Fruit fly (Drosophila melanogaster) whole organism, adult: ENCODE measurements around the gene apn.

Experiments
- CG12768 ChIP-seq: fragments of 200-800 bp; sonication (Bioruptor generic); optimal IDR thresholded peaks from 2 replicates; lab custom pipeline; 2017; ENCODE audit warnings: missing biosample characterization, missing genetic modification characterization, mild to moderate bottlenecking, moderate library complexity, missing genetic modification reagents
- CG14711 ChIP-seq: fragments of 200-800 bp; sonication (Bioruptor generic); optimal IDR thresholded peaks from 2 replicates; lab custom pipeline; 2018; ENCODE audit warnings: missing biosample characterization, mild to moderate bottlenecking, missing genetic modification characterization, moderate library complexity
- CG1620 ChIP-seq: fragments of 200-800 bp; sonication (Bioruptor generic); optimal IDR thresholded peaks from 2 replicates; lab custom pipeline; 2016; ENCODE audit warnings: missing biosample characterization, missing genetic modification characterization
- CG33017 ChIP-seq: fragments of 200-800 bp; sonication (Bioruptor generic); optimal IDR thresholded peaks from 2 replicates; lab custom pipeline; 2018; ENCODE audit warnings: missing biosample characterization, mild to moderate bottlenecking, missing genetic modification characterization, moderate library complexity
- CG7045 ChIP-seq: fragments of 200-800 bp; sonication (Bioruptor generic); optimal IDR thresholded peaks from 2 replicates; lab custom pipeline; 2017; ENCODE audit warnings: missing biosample characterization, mild to moderate bottlenecking, missing genetic modification characterization
- Clk ChIP-seq: fragments of 200-800 bp; sonication (Bioruptor generic); optimal IDR thresholded peaks from 2 replicates; lab custom pipeline; 2017; ENCODE audit warnings: missing biosample characterization, missing genetic modification characterization
- Crg-1 ChIP-seq: fragments of 200-800 bp; sonication (Bioruptor generic); optimal IDR thresholded peaks from 2 replicates; lab custom pipeline; 2016; ENCODE audit warnings: missing biosample characterization, missing genetic modification characterization
- cic ChIP-seq: fragments of 200-800 bp; sonication (Bioruptor generic); optimal IDR thresholded peaks from 2 replicates; lab custom pipeline; 2017; ENCODE audit warnings: missing biosample characterization, mild to moderate bottlenecking, missing genetic modification characterization, moderate library complexity
- cnc ChIP-seq, 2 experiments: fragments of >200 bp; optimal IDR thresholded peaks; 2 replicates each; lab custom pipeline; 2017
- kay ChIP-seq: fragments of 200-800 bp; sonication (Bioruptor generic); peaks from one replicate; lab custom pipeline; 2016; ENCODE audit warnings: missing biosample characterization, missing genetic modification characterization, borderline replicate concordance
- pad ChIP-seq: fragments of 200-800 bp; sonication (Bioruptor generic); optimal IDR thresholded peaks from 3 replicates; lab custom pipeline; 2017; ENCODE audit warnings: missing biosample characterization, missing genetic modification characterization, mild to moderate bottlenecking, moderate library complexity, missing genetic modification reagents
- tj ChIP-seq: fragments of 200-800 bp; sonication (Bioruptor generic); optimal IDR thresholded peaks from 3 replicates; lab custom pipeline; 2017; ENCODE audit warnings: missing biosample characterization, mild to moderate bottlenecking, missing genetic modification characterization, moderate library complexity
- toe ChIP-seq: fragments of 200-800 bp; sonication (Bioruptor generic); optimal IDR thresholded peaks from 2 replicates; lab custom pipeline; 2016; ENCODE audit warnings: missing biosample characterization, missing genetic modification characterization

- TF ChIP-seq kay (GFP tag; lab: Kevin White, UChicago) (no peak), CG1620 (no peak), Clk (GFP tag; lab: Kevin White, UChicago) (no peak), CG7045 (GFP tag; lab: Kevin White, UChicago) (no peak), pad (GFP tag; lab: Kevin White, UChicago) (no peak), cnc (optimal IDR thresholded peaks at IDR 0.05; lab: Kevin White, UChicago) (no peak), CG14711 (tag; lab: Kevin White, UChicago) (no peak), toe (GFP tag; lab: Kevin White, UChicago) (no peak), CG12768 (GFP tag; lab: Kevin White, UChicago) (no peak), tj (GFP tag; lab: Kevin White, UChicago) (no peak), CG33017 (tag; lab: Kevin White, UChicago) (no peak), Crg-1 (GFP tag; lab: Kevin White, UChicago) (no peak), cic (GFP tag; lab: Kevin White, UChicago) (no peak)
Observed at dm6 chr3R:13257110-13257509, 31.5 kb downstream of the apn start.
